Worm (Caenorhabditis elegans): ENCODE measurements around the gene sph-1.

DNA sequence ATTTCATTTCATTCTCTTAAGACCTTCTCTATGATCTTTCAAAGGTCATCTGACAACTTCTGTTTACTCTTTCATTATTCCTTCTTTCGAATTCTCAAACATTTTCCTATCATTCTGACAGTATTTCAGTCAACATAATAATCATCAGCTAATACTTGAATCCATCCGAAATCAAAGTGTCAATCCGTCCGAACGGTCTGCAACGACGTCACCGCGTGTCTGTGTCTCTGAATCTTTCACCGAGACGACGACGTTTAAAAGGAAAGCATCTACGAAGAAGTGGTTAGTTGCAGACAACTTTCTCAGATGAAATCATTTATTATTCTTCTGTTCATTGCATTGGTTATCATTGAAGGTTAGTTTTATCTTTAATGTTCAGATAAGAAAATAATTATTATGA, 31.1 kb downstream of the sph-1 start, which contains the start of gene Y42H9AR.5:
- TF ChIP-seq ref-1 (GFP tag; conservative IDR thresholded peaks at IDR 0.05) = no peak
- no peak for TF ChIP-seq T22C8.4 (GFP tag; IDR thresholded peaks at IDR 0.05)
- TF ChIP-seq med-1 (GFP tag; optimal IDR thresholded peaks at IDR 0.05; ENCODE audit: insufficient read depth) = no peak
- TF ChIP-seq cog-1 (tag; optimal IDR thresholded peaks at IDR 0.05) = no peak
